Fruit fly (Drosophila melanogaster) whole organism, adult: ENCODE data around the gene CG11151.

ENCODE experiments used
- CG11617 ChIP-seq: fragments of 200-800 bp; sonication (Bioruptor generic); optimal IDR thresholded peaks from 2 replicates; lab custom pipeline; 2017; ENCODE audit warnings: mild to moderate bottlenecking, missing biosample characterization, missing genetic modification reagents, missing genetic modification characterization
- CG12768 ChIP-seq: fragments of 200-800 bp; sonication (Bioruptor generic); optimal IDR thresholded peaks from 2 replicates; lab custom pipeline; 2017; ENCODE audit warnings: missing biosample characterization, missing genetic modification characterization, mild to moderate bottlenecking, moderate library complexity, missing genetic modification reagents
- CG1620 ChIP-seq: fragments of 200-800 bp; sonication (Bioruptor generic); optimal IDR thresholded peaks from 2 replicates; lab custom pipeline; 2016; ENCODE audit warnings: missing biosample characterization, missing genetic modification characterization
- CG33017 ChIP-seq: fragments of 200-800 bp; sonication (Bioruptor generic); optimal IDR thresholded peaks from 2 replicates; lab custom pipeline; 2018; ENCODE audit warnings: missing biosample characterization, mild to moderate bottlenecking, missing genetic modification characterization, moderate library complexity
- CG5204 ChIP-seq: fragments of 200-800 bp; sonication (Bioruptor generic); optimal IDR thresholded peaks from 2 replicates; lab custom pipeline; 2016; ENCODE audit warnings: missing biosample characterization, missing genetic modification characterization
- CG7101 ChIP-seq: fragments of 200-800 bp; sonication (Bioruptor generic); optimal IDR thresholded peaks from 2 replicates; lab custom pipeline; 2018; ENCODE audit warnings: missing biosample characterization, mild to moderate bottlenecking, missing genetic modification characterization, moderate library complexity
- Hr96 ChIP-seq: fragments of 200-800 bp; sonication (Bioruptor generic); optimal IDR thresholded peaks from 2 replicates; lab custom pipeline; 2016; ENCODE audit warnings: missing biosample characterization, missing genetic modification characterization
- kay ChIP-seq: fragments of 200-800 bp; sonication (Bioruptor generic); peaks from one replicate; lab custom pipeline; 2016; ENCODE audit warnings: missing biosample characterization, missing genetic modification characterization, borderline replicate concordance
- ovo ChIP-seq: fragments of 200-800 bp; sonication (Bioruptor generic); optimal IDR thresholded peaks from 2 replicates; lab custom pipeline; 2016; ENCODE audit warnings: missing biosample characterization, missing genetic modification characterization
- toe ChIP-seq: fragments of 200-800 bp; sonication (Bioruptor generic); optimal IDR thresholded peaks from 2 replicates; lab custom pipeline; 2016; ENCODE audit warnings: missing biosample characterization, missing genetic modification characterization

DNA sequence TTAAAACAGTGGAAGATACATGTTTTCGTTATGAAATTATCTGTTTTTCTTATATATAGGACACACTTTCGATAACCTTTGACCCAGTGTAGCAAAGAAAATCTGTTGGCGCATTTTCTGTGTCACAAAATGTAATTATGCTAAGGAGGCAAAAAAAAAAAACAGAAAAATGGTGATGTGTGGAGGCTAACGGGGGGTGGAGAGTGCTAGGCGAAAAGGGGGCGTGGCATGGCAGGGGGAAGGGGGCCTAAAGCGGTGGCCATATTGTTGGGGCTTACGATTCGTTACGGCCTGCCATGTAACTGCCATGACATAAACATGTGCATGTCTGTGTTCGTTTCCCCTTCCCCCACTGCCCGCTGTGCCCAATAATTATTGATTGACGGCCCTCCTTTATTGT lies 25.7 kb downstream of the CG11151 start:
- TF ChIP-seq CG7101 (tag; lab: Kevin White, UChicago), result no peak
- TF ChIP-seq Hr96 (GFP tag; lab: Kevin White, UChicago), result no peak
- no peak for TF ChIP-seq CG12768 (GFP tag; lab: Kevin White, UChicago)
- no peak for TF ChIP-seq ovo
- TF ChIP-seq kay, result no peak
- TF ChIP-seq CG11617 (GFP tag; lab: Kevin White, UChicago), result no peak
- TF ChIP-seq toe (GFP tag; lab: Kevin White, UChicago), result no peak
- TF ChIP-seq CG5204 (GFP tag; lab: Kevin White, UChicago), result no peak
- TF ChIP-seq CG33017, result no peak
- no peak for TF ChIP-seq CG1620 (GFP tag; lab: Kevin White, UChicago)
